Fruit fly (Drosophila melanogaster) whole organism, embryonic: ENCODE data around the gene Ppm1.

Source experiments
- B-H1 ChIP-seq: fragments of 200-800 bp; sonication (Bioruptor generic); IDR thresholded peaks from 3 replicates; pipeline ENCODE4 v1.3.6; 2022; ENCODE audit warnings: missing biosample characterization, missing genetic modification characterization
- CG10274 ChIP-seq: fragments of 200-800 bp; sonication (Bioruptor generic); optimal IDR thresholded peaks from 3 replicates; lab custom pipeline; 2017; ENCODE audit warnings: missing biosample characterization, mild to moderate bottlenecking, missing genetic modification characterization
- CG10565 ChIP-seq: fragments of 200-800 bp; sonication (Bioruptor generic); optimal IDR thresholded peaks from 3 replicates; lab custom pipeline; 2016; ENCODE audit warnings: missing biosample characterization, mild to moderate bottlenecking, missing genetic modification characterization
- CG12299 ChIP-seq: fragments of 200-800 bp; sonication (Bioruptor generic); optimal IDR thresholded peaks from 2 replicates; lab custom pipeline; 2018; ENCODE audit warnings: missing biosample characterization, mild to moderate bottlenecking, missing genetic modification characterization
- CG13123 ChIP-seq: fragments of 200-800 bp; sonication (Bioruptor generic); optimal IDR thresholded peaks from 2 replicates; lab custom pipeline; 2016; ENCODE audit warnings: missing biosample characterization, missing genetic modification characterization
- CG13894 ChIP-seq: fragments of 200-800 bp; sonication (Bioruptor generic); optimal IDR thresholded peaks from 3 replicates; lab custom pipeline; 2018; ENCODE audit warnings: missing biosample characterization, mild to moderate bottlenecking, missing genetic modification characterization, moderate library complexity
- CG43689 ChIP-seq: fragments of 200-800 bp; sonication (Bioruptor generic); IDR thresholded peaks from 2 replicates; pipeline ENCODE4 v1.3.6; 2022; ENCODE audit warnings: missing biosample characterization, missing genetic modification characterization
- CG4404 ChIP-seq: fragments of 200-800 bp; sonication (Bioruptor generic); IDR thresholded peaks from 2 replicates; pipeline ENCODE4 v1.3.6; 2022; ENCODE audit warnings: missing biosample characterization, missing genetic modification characterization
- CG4730 ChIP-seq: fragments of 200-800 bp; sonication (Bioruptor generic); IDR thresholded peaks from 2 replicates; pipeline ENCODE4 v1.3.6; 2022; ENCODE audit warnings: missing biosample characterization, missing genetic modification characterization
- CG7556 ChIP-seq: fragments of 200-800 bp; sonication (Bioruptor generic); optimal IDR thresholded peaks from 2 replicates; lab custom pipeline; 2017; ENCODE audit warnings: missing biosample characterization, mild to moderate bottlenecking, missing genetic modification characterization
- CG9437 ChIP-seq: fragments of 200-800 bp; sonication (Bioruptor generic); optimal IDR thresholded peaks from 2 replicates; lab custom pipeline; 2018; ENCODE audit warnings: missing biosample characterization, mild to moderate bottlenecking, missing genetic modification characterization
- CoRest ChIP-seq: fragments of 200-800 bp; sonication (Bioruptor generic); optimal IDR thresholded peaks from 3 replicates; lab custom pipeline; 2018; ENCODE audit warnings: missing biosample characterization, mild to moderate bottlenecking, missing genetic modification characterization, moderate library complexity
- D19A ChIP-seq: fragments of 200-800 bp; optimal IDR thresholded peaks from 3 replicates; lab custom pipeline; 2019; ENCODE audit warnings: missing biosample characterization, mild to moderate bottlenecking, missing genetic modification characterization, moderate library complexity
- Drgx ChIP-seq: fragments of 200-800 bp; sonication (Bioruptor generic); IDR thresholded peaks from 2 replicates; pipeline ENCODE4 v1.3.6; 2022; ENCODE audit warnings: missing biosample characterization, missing genetic modification characterization
- Elba2 ChIP-seq: fragments of 200-800 bp; sonication (Bioruptor generic); optimal IDR thresholded peaks from 3 replicates; lab custom pipeline; 2016; ENCODE audit warnings: missing biosample characterization, missing genetic modification characterization
- HLHmδ ChIP-seq: fragments of 200-800 bp; sonication (Bioruptor generic); optimal IDR thresholded peaks from 2 replicates; lab custom pipeline; 2018; ENCODE audit warnings: missing biosample characterization, mild to moderate bottlenecking, missing genetic modification characterization, moderate library complexity
- Lpt ChIP-seq: fragments of >200 bp; optimal IDR thresholded peaks from 2 replicates; lab custom pipeline; 2018; ENCODE audit warnings: missing biosample characterization, missing genetic modification characterization
- Pdp1 ChIP-seq, 2 experiments: fragments of 200-800 bp; sonication (Bioruptor generic); optimal IDR thresholded peaks; 3 replicates each; lab custom pipeline; 2016; ENCODE audit warnings: missing biosample characterization in 2 of 2, missing genetic modification characterization in 2 of 2, mild to moderate bottlenecking in 1 of 2, moderate library complexity in 1 of 2
- Ravus ChIP-seq: fragments of 200-800 bp; sonication (Bioruptor generic); IDR thresholded peaks from 2 replicates; pipeline ENCODE4 v1.3.6; 2022; ENCODE audit warnings: missing biosample characterization, missing genetic modification characterization
- Xbp1 ChIP-seq: fragments of 200-800 bp; sonication (Bioruptor generic); optimal IDR thresholded peaks from 3 replicates; lab custom pipeline; 2016; ENCODE audit warnings: missing biosample characterization, mild to moderate bottlenecking, missing genetic modification characterization
- ase ChIP-seq: fragments of 200-800 bp; sonication (Bioruptor generic); IDR thresholded peaks from 3 replicates; pipeline ENCODE4 v1.3.6; 2022; ENCODE audit warnings: missing biosample characterization, missing genetic modification characterization
- br ChIP-seq: fragments of >200 bp; optimal IDR thresholded peaks from 2 replicates; lab custom pipeline; 2017
- bsh ChIP-seq, 2 experiments: fragments of 200-800 bp; sonication (Bioruptor generic); optimal IDR thresholded peaks; 2 replicates each; lab custom pipeline; 2017 to 2018; ENCODE audit warnings: mild to moderate bottlenecking in 2 of 2, missing biosample characterization in 2 of 2, missing genetic modification characterization in 2 of 2, moderate library complexity in 1 of 2
- corto ChIP-seq: fragments of 200-800 bp; sonication (Bioruptor generic); optimal IDR thresholded peaks from 2 replicates; lab custom pipeline; 2016; ENCODE audit warnings: missing biosample characterization, mild to moderate bottlenecking, missing genetic modification characterization, moderate library complexity
- cwo ChIP-seq: fragments of 200-800 bp; sonication (Bioruptor generic); optimal IDR thresholded peaks from 3 replicates; lab custom pipeline; 2017; ENCODE audit warnings: missing biosample characterization, missing genetic modification characterization, mild to moderate bottlenecking, moderate library complexity, missing genetic modification reagents
- dmrt11E ChIP-seq: fragments of 200-800 bp; sonication (Bioruptor generic); optimal IDR thresholded peaks from 3 replicates; lab custom pipeline; 2018; ENCODE audit warnings: missing biosample characterization, mild to moderate bottlenecking, missing genetic modification characterization, moderate library complexity
- dpn ChIP-seq, 2 experiments: fragments of 200-800 bp; sonication (Bioruptor generic); optimal IDR thresholded peaks; 3 replicates each; lab custom pipeline; 2016; ENCODE audit warnings: missing biosample characterization in 2 of 2, missing genetic modification characterization in 2 of 2
- eve ChIP-seq, 2 experiments: fragments of >200 bp; optimal IDR thresholded peaks; 2 replicates each; lab custom pipeline; 2017; ENCODE audit warnings: missing biosample characterization in 2 of 2, missing genetic modification characterization in 2 of 2
- exex ChIP-seq: fragments of 200-800 bp; sonication (Bioruptor generic); optimal IDR thresholded peaks from 4 replicates; lab custom pipeline; 2018; ENCODE audit warnings: missing biosample characterization, mild to moderate bottlenecking, missing genetic modification characterization, moderate library complexity
- fd64A ChIP-seq: fragments of 200-800 bp; sonication (Bioruptor generic); optimal IDR thresholded peaks from 3 replicates; lab custom pipeline; 2018; ENCODE audit warnings: missing biosample characterization, mild to moderate bottlenecking, missing genetic modification characterization
- gcm ChIP-seq: fragments of 200-800 bp; sonication (Bioruptor generic); optimal IDR thresholded peaks from 2 replicates; lab custom pipeline; 2019; ENCODE audit warnings: missing biosample characterization, mild to moderate bottlenecking, missing genetic modification characterization, moderate library complexity
- klu ChIP-seq: fragments of 200-800 bp; sonication (Bioruptor generic); IDR thresholded peaks from 2 replicates; pipeline ENCODE4 v1.3.6; 2022; ENCODE audit warnings: missing biosample characterization, missing genetic modification characterization
- lbe ChIP-seq: fragments of 200-800 bp; sonication (Bioruptor generic); optimal IDR thresholded peaks from 2 replicates; lab custom pipeline; 2016; ENCODE audit warnings: missing biosample characterization, mild to moderate bottlenecking, missing genetic modification characterization
- lov ChIP-seq, 2 experiments: fragments of 200-800 bp in 1 of 2; fragments of >200 bp in 1 of 2; sonication (Bioruptor generic) in 1 of 2; IDR thresholded peaks in 1 of 2; optimal IDR thresholded peaks in 1 of 2; 2 replicates in 1 of 2; 3 replicates in 1 of 2; pipeline versions ENCODE4 v1.3.6 to Lab custom; 2017 to 2022; ENCODE audit warnings: missing biosample characterization in 1 of 2, missing genetic modification characterization in 1 of 2
- luna ChIP-seq: fragments of 200-800 bp; sonication (Bioruptor generic); optimal IDR thresholded peaks from 2 replicates; lab custom pipeline; 2016; ENCODE audit warnings: missing biosample characterization, missing genetic modification characterization
- nom ChIP-seq: fragments of 200-800 bp; sonication (Bioruptor generic); optimal IDR thresholded peaks from 2 replicates; lab custom pipeline; 2017; ENCODE audit warnings: missing biosample characterization, missing genetic modification characterization, mild to moderate bottlenecking, moderate library complexity, missing genetic modification reagents
- org-1 ChIP-seq: fragments of 200-800 bp; sonication (Bioruptor generic); optimal IDR thresholded peaks from 2 replicates; lab custom pipeline; 2017; ENCODE audit warnings: missing biosample characterization, missing genetic modification characterization
- prd ChIP-seq, 3 experiments: fragments of >200 bp in 2 of 3; fragments of 200-800 bp in 1 of 3; sonication (Bioruptor generic) in 1 of 3; optimal IDR thresholded peaks in 2 of 3; IDR thresholded peaks in 1 of 3; 2 replicates in 2 of 3; 3 replicates in 1 of 3; pipeline versions ENCODE4 v1.3.6 to Lab custom; 2017 to 2022; ENCODE audit warnings: missing biosample characterization in 1 of 3, missing genetic modification characterization in 1 of 3
- so ChIP-seq: fragments of 200-800 bp; sonication (Bioruptor generic); IDR thresholded peaks from 3 replicates; pipeline ENCODE4 v1.3.6; 2022; ENCODE audit warnings: missing biosample characterization, missing genetic modification characterization
- zf30C ChIP-seq: fragments of 200-800 bp; sonication (Bioruptor generic); optimal IDR thresholded peaks from 3 replicates; lab custom pipeline; 2018; ENCODE audit warnings: missing biosample characterization, mild to moderate bottlenecking, missing genetic modification characterization

The Ppm1 gene

dm6 chr3L:618347-619272 lies 37.5 kb downstream of the Ppm1 start (continued):
- no peak for TF ChIP-seq org-1 (GFP tag; lab: Kevin White, UChicago)
- no peak for TF ChIP-seq luna
- no peak for TF ChIP-seq dpn (GFP tag; optimal IDR thresholded peaks at IDR 0.05; lab: Kevin White, UChicago)
- TF ChIP-seq D19A (tag; lab: Kevin White, UChicago), result no peak
- TF ChIP-seq br (lab: Kevin White, UChicago), result no peak
- no peak for TF ChIP-seq B-H1 (GFP tag; lab: Robert Waterston, UW)
- no peak for TF ChIP-seq CG4730 (GFP tag; lab: Robert Waterston, UW)
- peak; percentile 22 for TF ChIP-seq zf30C (GFP tag; lab: Kevin White, UChicago)
- no peak for TF ChIP-seq CG13894 (tag; lab: Kevin White, UChicago)
- peak in 1 of 2 experiments; percentile 34 for TF ChIP-seq eve (GFP tag; optimal IDR thresholded peaks at IDR 0.05; lab: Kevin White, UChicago)
- TF ChIP-seq ase, result no peak
- no peak for TF ChIP-seq Xbp1 (GFP tag; lab: Kevin White, UChicago)

- TF ChIP-seq gcm (GFP tag; lab: Kevin White, UChicago) (no peak), lov (optimal IDR thresholded peaks at IDR 0.05; lab: Kevin White, UChicago) (no peak), lov (GFP tag; IDR thresholded peaks at IDR 0.05; lab: Robert Waterston, UW) (0 out of 3 replicates have a peak, but pooled peaks have one; percentile 4), CG43689 (GFP tag; lab: Robert Waterston, UW) (no peak), prd (optimal IDR thresholded peaks at IDR 0.05; lab: Kevin White, UChicago) (no peak), prd (GFP tag; IDR thresholded peaks at IDR 0.05; lab: Robert Waterston, UW) (0 out of 3 replicates have a peak, but pooled peaks have one; percentile 9), Pdp1 (GFP tag; optimal IDR thresholded peaks at IDR 0.05; lab: Kevin White, UChicago) (peak in 1 of 2 experiments; percentile 31), CG10274 (GFP tag; lab: Kevin White, UChicago) (no peak), Drgx (GFP tag; lab: Robert Waterston, UW) (peak; percentile 27; the same call in 1 of the 2 replicates), nom (GFP tag; lab: Kevin White, UChicago) (peak; percentile 43), Lpt (no peak), bsh (GFP tag; optimal IDR thresholded peaks at IDR 0.05; lab: Kevin White, UChicago) (peak in 1 of 2 experiments; percentile 81), ase (no peak), CG4404 (GFP tag; lab: Robert Waterston, UW) (no peak), corto (GFP tag; lab: Kevin White, UChicago) (peak; percentile 37), klu (GFP tag; lab: Robert Waterston, UW) (no peak), CG10565 (GFP tag; lab: Kevin White, UChicago) (no peak), HLHmδ (no peak), lbe (peak; percentile 43)
Observed at dm6 chr3L:619427-620308, 38.5 kb downstream of the Ppm1 start.

dm6 chr3L:621097-621967 lies 40.2 kb downstream of the Ppm1 start:
- peak; percentile 57 for TF ChIP-seq CG12299
- TF ChIP-seq Elba2 (GFP tag; lab: Kevin White, UChicago), result peak; percentile 87
- TF ChIP-seq CoRest (tag; lab: Kevin White, UChicago), result peak; percentile 83
- TF ChIP-seq prd (optimal IDR thresholded peaks at IDR 0.05; lab: Kevin White, UChicago), result no peak
- peak; percentile 95 for TF ChIP-seq prd (GFP tag; IDR thresholded peaks at IDR 0.05; lab: Robert Waterston, UW)
- no peak for TF ChIP-seq cwo
- peak; percentile 31 for TF ChIP-seq CG9437
- TF ChIP-seq exex (tag; lab: Kevin White, UChicago), result no peak
- peak; percentile 80 for TF ChIP-seq CG7556 (GFP tag; lab: Kevin White, UChicago)
- TF ChIP-seq so (GFP tag; lab: Robert Waterston, UW), result peak; percentile 40; the same call in 1 of the 3 replicates
- peak; percentile 71 for TF ChIP-seq fd64A (GFP tag; lab: Kevin White, UChicago)
- peak; percentile 8 for TF ChIP-seq CG10274 (GFP tag; lab: Kevin White, UChicago)
- TF ChIP-seq CG13123, result peak; percentile 63
- TF ChIP-seq dmrt11E (tag; lab: Kevin White, UChicago), result peak; percentile 97
- TF ChIP-seq Ravus (GFP tag; lab: Robert Waterston, UW), result no peak
